Worm (Caenorhabditis elegans) whole organism, L2 larva: ENCODE results near the gene cat-2.

Experiments used
- F13H6.1 ChIP-seq: sonication (generic microtip); optimal IDR thresholded peaks from 2 replicates; lab custom pipeline; 2016; ENCODE audit warnings: missing genetic modification characterization, missing compliant biosample characterization
- ZK546.5 ChIP-seq: sonication (generic microtip); optimal IDR thresholded peaks from 2 replicates; lab custom pipeline; 2017; ENCODE audit warnings: missing biosample characterization, missing genetic modification characterization
- ama-1 ChIP-seq: fragments of 150-350 bp; optimal IDR thresholded peaks from 2 replicates; lab custom pipeline; 2018; ENCODE audit warnings: inconsistent platforms
- blmp-1 ChIP-seq: sonication (generic microtip); optimal IDR thresholded peaks from 2 replicates; lab custom pipeline; 2017; ENCODE audit warnings: missing genetic modification characterization, mild to moderate bottlenecking, missing compliant biosample characterization, antibody characterized with exemption, moderate library complexity; ENCODE audit not compliant: insufficient read depth
- ceh-82 ChIP-seq: fragments of 150-350 bp; optimal IDR thresholded peaks from 2 replicates; lab custom pipeline; 2014; ENCODE audit warnings: missing biosample characterization, missing genetic modification characterization
- crh-2 ChIP-seq: sonication (generic microtip); optimal IDR thresholded peaks from 2 replicates; lab custom pipeline; 2017; ENCODE audit warnings: missing biosample characterization, missing genetic modification characterization
- egl-27 ChIP-seq: sonication (generic microtip); optimal IDR thresholded peaks from 3 replicates; lab custom pipeline; 2017; ENCODE audit warnings: missing biosample characterization, missing genetic modification reagents, missing genetic modification characterization
- lin-13 ChIP-seq: fragments of 150-350 bp; optimal IDR thresholded peaks from 2 replicates; lab custom pipeline; 2014; ENCODE audit warnings: missing biosample characterization, missing genetic modification reagents, missing genetic modification characterization
- lin-39 ChIP-seq: fragments of 150-350 bp; optimal IDR thresholded peaks from 2 replicates; lab custom pipeline; 2014; ENCODE audit warnings: missing biosample characterization, missing genetic modification reagents, missing genetic modification characterization
- lsy-2 ChIP-seq, 2 experiments: fragments of 150-350 bp in 1 of 2; sonication (generic microtip) in 1 of 2; optimal IDR thresholded peaks; 2 replicates each; lab custom pipeline; 2014 to 2017; ENCODE audit warnings: missing biosample characterization in 2 of 2, missing genetic modification characterization in 2 of 2
- nhr-12 ChIP-seq: fragments of 150-350 bp; optimal IDR thresholded peaks from 2 replicates; lab custom pipeline; 2014; ENCODE audit warnings: missing biosample characterization, missing genetic modification characterization
- nhr-23 ChIP-seq: fragments of 150-350 bp; optimal IDR thresholded peaks from 2 replicates; lab custom pipeline; 2014; ENCODE audit warnings: missing biosample characterization, missing genetic modification reagents, missing genetic modification characterization
- nhr-237 ChIP-seq: fragments of 150-350 bp; optimal IDR thresholded peaks from 2 replicates; lab custom pipeline; 2014; ENCODE audit warnings: missing biosample characterization, missing genetic modification characterization
- nhr-77 ChIP-seq: fragments of 150-350 bp; optimal IDR thresholded peaks from 2 replicates; lab custom pipeline; 2014; ENCODE audit warnings: missing biosample characterization, missing genetic modification characterization
- sma-3 ChIP-seq: sonication (generic microtip); optimal IDR thresholded peaks from 2 replicates; lab custom pipeline; 2016; ENCODE audit warnings: missing genetic modification reagents, missing genetic modification characterization, missing compliant biosample characterization
- unc-39 ChIP-seq: fragments of 150-350 bp; optimal IDR thresholded peaks from 2 replicates; lab custom pipeline; 2014; ENCODE audit warnings: missing biosample characterization, missing genetic modification characterization
- unc-62 ChIP-seq: fragments of 150-350 bp; optimal IDR thresholded peaks from 2 replicates; lab custom pipeline; 2014; ENCODE audit warnings: missing biosample characterization, missing genetic modification reagents, missing genetic modification characterization
- ztf-11 ChIP-seq: sonication (generic microtip); optimal IDR thresholded peaks from 2 replicates; lab custom pipeline; 2017; ENCODE audit warnings: missing biosample characterization, missing genetic modification characterization
- ztf-4 ChIP-seq: fragments of 150-350 bp; optimal IDR thresholded peaks from 2 replicates; lab custom pipeline; 2014; ENCODE audit warnings: missing biosample characterization, missing genetic modification characterization

The cat-2 gene

ce11 chrII:307154-307553, 49.5 kb downstream of the cat-2 start, which contains the start of gene K01A2.4:
Gene K01A2.4 (plus strand): TSS chrII:307454.
- no peak for TF ChIP-seq ZK546.5
- TF ChIP-seq lin-13 (GFP tag; lab: Kevin White, UChicago), result no peak
- TF ChIP-seq ztf-4 (tag; lab: Kevin White, UChicago), result no peak
- no peak for TF ChIP-seq nhr-12 (tag; lab: Kevin White, UChicago)
- no peak for TF ChIP-seq lsy-2 (tag; optimal IDR thresholded peaks at IDR 0.05; lab: Kevin White, UChicago)
- no peak for TF ChIP-seq egl-27 (tag; lab: Kevin White, UChicago)
- no peak for TF ChIP-seq nhr-77
- no peak for TF ChIP-seq nhr-23
- no peak for TF ChIP-seq crh-2 (tag; lab: Kevin White, UChicago)
- no peak for TF ChIP-seq lin-39 (tag; lab: Kevin White, UChicago)
- TF ChIP-seq ceh-82 (tag; lab: Kevin White, UChicago), result no peak
- no peak for TF ChIP-seq unc-39
- TF ChIP-seq F13H6.1 (tag; lab: Kevin White, UChicago), result no peak
- no peak for TF ChIP-seq sma-3 (GFP tag; lab: Kevin White, UChicago)
- TF ChIP-seq unc-62 (GFP tag; lab: Kevin White, UChicago), result no peak
- TF ChIP-seq blmp-1, result no peak
- no peak for TF ChIP-seq nhr-237 (tag; lab: Kevin White, UChicago)
- TF ChIP-seq ztf-11 (tag; lab: Kevin White, UChicago), result no peak
- TF ChIP-seq ama-1 (lab: Kevin White, UChicago), result no peak
- TF ChIP-seq, all 48 proteins: peak for 0
